Fruit fly (Drosophila melanogaster) whole organism, embryonic: ENCODE data around the gene Atg5.

Experiments
- Atf-2 ChIP-seq: fragments of 200-800 bp; sonication (Bioruptor generic); optimal IDR thresholded peaks from 2 replicates; lab custom pipeline; 2016; ENCODE audit warnings: missing biosample characterization, missing genetic modification characterization
- Bdp1 ChIP-seq: fragments of 200-800 bp; sonication (Bioruptor generic); optimal IDR thresholded peaks from 3 replicates; lab custom pipeline; 2016; ENCODE audit warnings: missing biosample characterization, missing genetic modification characterization
- Bgb ChIP-seq: fragments of 200-800 bp; sonication (Bioruptor generic); IDR thresholded peaks from 2 replicates; pipeline ENCODE4 v1.3.6; 2022; ENCODE audit warnings: missing biosample characterization, missing genetic modification characterization; ENCODE audit not compliant: partially characterized antibody
- C15 ChIP-seq: fragments of 200-800 bp; sonication (Bioruptor generic); IDR thresholded peaks from 3 replicates; pipeline ENCODE4 v1.3.6; 2022; ENCODE audit warnings: missing biosample characterization, missing genetic modification characterization
- CG10267 ChIP-seq: fragments of 200-800 bp; sonication (Bioruptor generic); optimal IDR thresholded peaks from 2 replicates; lab custom pipeline; 2018; ENCODE audit warnings: missing biosample characterization, mild to moderate bottlenecking, missing genetic modification characterization, moderate library complexity
- CG12071 ChIP-seq: fragments of 200-800 bp; sonication (Bioruptor generic); optimal IDR thresholded peaks from 3 replicates; lab custom pipeline; 2018; ENCODE audit warnings: missing biosample characterization, mild to moderate bottlenecking, missing genetic modification characterization
- CG13624 ChIP-seq: fragments of 200-800 bp; sonication (Bioruptor generic); optimal IDR thresholded peaks from 2 replicates; lab custom pipeline; 2016; ENCODE audit warnings: missing biosample characterization, missing genetic modification characterization
- CG1529 ChIP-seq: fragments of 200-800 bp; sonication (Bioruptor generic); optimal IDR thresholded peaks from 3 replicates; lab custom pipeline; 2018; ENCODE audit warnings: missing biosample characterization, missing genetic modification characterization
- CG16815 ChIP-seq: fragments of 200-800 bp; sonication (Bioruptor generic); optimal IDR thresholded peaks from 3 replicates; lab custom pipeline; 2017; ENCODE audit warnings: missing biosample characterization, mild to moderate bottlenecking, missing genetic modification characterization
- CG2712 ChIP-seq: fragments of 200-800 bp; optimal IDR thresholded peaks from 3 replicates; lab custom pipeline; 2019; ENCODE audit warnings: missing biosample characterization, mild to moderate bottlenecking, missing genetic modification characterization, moderate library complexity
- CG2875 ChIP-seq: fragments of 200-800 bp; sonication (Bioruptor generic); optimal IDR thresholded peaks from 2 replicates; lab custom pipeline; 2017; ENCODE audit warnings: missing biosample characterization, mild to moderate bottlenecking, missing genetic modification characterization, missing genetic modification reagents
- CG31224 ChIP-seq: fragments of 200-800 bp; sonication (Bioruptor generic); IDR thresholded peaks from 2 replicates; pipeline ENCODE4 v1.3.6; 2022; ENCODE audit warnings: missing biosample characterization, missing genetic modification characterization
- CG32767 ChIP-seq: fragments of 200-800 bp; sonication (Bioruptor generic); IDR thresholded peaks from 2 replicates; pipeline ENCODE4 v1.3.6; 2022; ENCODE audit warnings: missing biosample characterization, missing genetic modification characterization
- CG4730 ChIP-seq: fragments of 200-800 bp; sonication (Bioruptor generic); IDR thresholded peaks from 2 replicates; pipeline ENCODE4 v1.3.6; 2022; ENCODE audit warnings: missing biosample characterization, missing genetic modification characterization
- CG4820 ChIP-seq: fragments of 200-800 bp; sonication (Bioruptor generic); optimal IDR thresholded peaks from 3 replicates; lab custom pipeline; 2016; ENCODE audit warnings: missing biosample characterization, missing genetic modification characterization
- CG5953 ChIP-seq: fragments of 200-800 bp; sonication (Bioruptor generic); IDR thresholded peaks from 2 replicates; pipeline ENCODE4 v1.3.6; 2022; ENCODE audit warnings: missing biosample characterization, missing genetic modification characterization
- CG6813 ChIP-seq: fragments of 200-800 bp; sonication (Bioruptor generic); optimal IDR thresholded peaks from 2 replicates; lab custom pipeline; 2017; ENCODE audit warnings: missing biosample characterization, missing genetic modification characterization, mild to moderate bottlenecking, moderate library complexity, missing genetic modification reagents
- CG7786 ChIP-seq: fragments of 200-800 bp; sonication (Bioruptor generic); optimal IDR thresholded peaks from 2 replicates; lab custom pipeline; 2016; ENCODE audit warnings: missing biosample characterization, missing genetic modification characterization
- CG7839 ChIP-seq: fragments of 200-800 bp; sonication (Bioruptor generic); optimal IDR thresholded peaks from 3 replicates; lab custom pipeline; 2018; ENCODE audit warnings: missing biosample characterization, mild to moderate bottlenecking, missing genetic modification characterization, moderate library complexity
- CG9437 ChIP-seq: fragments of 200-800 bp; sonication (Bioruptor generic); optimal IDR thresholded peaks from 2 replicates; lab custom pipeline; 2018; ENCODE audit warnings: missing biosample characterization, mild to moderate bottlenecking, missing genetic modification characterization
- CG9609 ChIP-seq: fragments of 200-800 bp; sonication (Bioruptor generic); optimal IDR thresholded peaks from 3 replicates; lab custom pipeline; 2016; ENCODE audit warnings: missing biosample characterization, missing genetic modification characterization
- Dad ChIP-seq: fragments of 200-800 bp; sonication (Bioruptor generic); optimal IDR thresholded peaks from 3 replicates; lab custom pipeline; 2016; ENCODE audit warnings: missing biosample characterization, missing genetic modification characterization
- Dek ChIP-seq: fragments of 200-800 bp; sonication (Bioruptor generic); optimal IDR thresholded peaks from 3 replicates; lab custom pipeline; 2019; ENCODE audit warnings: missing biosample characterization, mild to moderate bottlenecking, missing genetic modification characterization, moderate library complexity
- Dll ChIP-seq: fragments of 200-800 bp; sonication (Bioruptor generic); IDR thresholded peaks from 4 replicates; pipeline ENCODE4 v1.3.6; 2022; ENCODE audit warnings: missing biosample characterization, missing genetic modification characterization; ENCODE audit not compliant: partially characterized antibody
- Drgx ChIP-seq: fragments of 200-800 bp; sonication (Bioruptor generic); IDR thresholded peaks from 2 replicates; pipeline ENCODE4 v1.3.6; 2022; ENCODE audit warnings: missing biosample characterization, missing genetic modification characterization
- Fer1 ChIP-seq: fragments of 200-800 bp; sonication (Bioruptor generic); optimal IDR thresholded peaks from 2 replicates; lab custom pipeline; 2017; ENCODE audit warnings: missing biosample characterization, mild to moderate bottlenecking, missing genetic modification characterization
- HLH54F ChIP-seq: fragments of 200-800 bp; sonication (Bioruptor generic); optimal IDR thresholded peaks from 3 replicates; lab custom pipeline; 2016; ENCODE audit warnings: missing biosample characterization, missing genetic modification characterization
- Hey ChIP-seq: fragments of 200-800 bp; sonication (Bioruptor generic); optimal IDR thresholded peaks from 3 replicates; lab custom pipeline; 2018; ENCODE audit warnings: missing biosample characterization, mild to moderate bottlenecking, missing genetic modification characterization
- Hmx ChIP-seq: fragments of 200-800 bp; sonication (Bioruptor generic); optimal IDR thresholded peaks from 2 replicates; lab custom pipeline; 2016; ENCODE audit warnings: missing biosample characterization, missing genetic modification characterization
- Lpt ChIP-seq: fragments of >200 bp; optimal IDR thresholded peaks from 2 replicates; lab custom pipeline; 2018; ENCODE audit warnings: missing biosample characterization, missing genetic modification characterization
- NC2α ChIP-seq: fragments of 200-800 bp; sonication (Bioruptor generic); optimal IDR thresholded peaks from 2 replicates; lab custom pipeline; 2016; ENCODE audit warnings: missing biosample characterization, missing genetic modification characterization
- PHDP ChIP-seq: fragments of 200-800 bp; sonication (Bioruptor generic); optimal IDR thresholded peaks from 3 replicates; lab custom pipeline; 2018; ENCODE audit warnings: missing biosample characterization, mild to moderate bottlenecking, missing genetic modification characterization, moderate library complexity
- Stat92E ChIP-seq, 3 experiments: fragments of >200 bp in 2 of 3; fragments of 200-800 bp in 1 of 3; sonication (Bioruptor generic) in 1 of 3; optimal IDR thresholded peaks; 2 replicates each; lab custom pipeline; 2017 to 2019; ENCODE audit warnings: missing biosample characterization in 3 of 3, missing genetic modification characterization in 3 of 3, mild to moderate bottlenecking in 1 of 3, moderate library complexity in 1 of 3
- Taf1 ChIP-seq: fragments of 200-800 bp; sonication (Bioruptor generic); IDR thresholded peaks from 2 replicates; pipeline ENCODE4 v1.3.6; 2022; ENCODE audit warnings: missing biosample characterization, missing genetic modification characterization
- ac ChIP-seq: fragments of 200-800 bp; sonication (Bioruptor generic); optimal IDR thresholded peaks from 3 replicates; lab custom pipeline; 2017; ENCODE audit warnings: missing biosample characterization, mild to moderate bottlenecking, missing genetic modification characterization
- gro ChIP-seq: fragments of 200-800 bp; sonication (Bioruptor generic); optimal IDR thresholded peaks from 2 replicates; lab custom pipeline; 2016; ENCODE audit warnings: missing biosample characterization, missing genetic modification characterization
- jing ChIP-seq: fragments of 200-800 bp; sonication (Bioruptor generic); optimal IDR thresholded peaks from 2 replicates; lab custom pipeline; 2018; ENCODE audit warnings: missing biosample characterization, mild to moderate bottlenecking, missing genetic modification characterization
- lab ChIP-seq: fragments of 200-800 bp; sonication (Bioruptor generic); optimal IDR thresholded peaks from 3 replicates; lab custom pipeline; 2017; ENCODE audit warnings: missing biosample characterization, missing genetic modification characterization, mild to moderate bottlenecking, moderate library complexity, missing genetic modification reagents
- mld ChIP-seq: fragments of 200-800 bp; sonication (Bioruptor generic); IDR thresholded peaks from 3 replicates; pipeline ENCODE4 v1.3.6; 2022; ENCODE audit warnings: missing biosample characterization, missing genetic modification characterization; ENCODE audit not compliant: partially characterized antibody
- p53 ChIP-seq: fragments of 200-800 bp; sonication (Bioruptor generic); optimal IDR thresholded peaks from 2 replicates; lab custom pipeline; 2016; ENCODE audit warnings: missing biosample characterization, missing genetic modification characterization
- pan ChIP-seq, 4 experiments: fragments of >200 bp in 3 of 4; fragments of 200-800 bp in 1 of 4; sonication (Bioruptor generic) in 1 of 4; optimal IDR thresholded peaks in 3 of 4; IDR thresholded peaks in 1 of 4; 2 replicates each; pipeline versions ENCODE4 v1.3.6 to Lab custom; 2017 to 2022; ENCODE audit warnings: missing biosample characterization in 2 of 4, missing genetic modification characterization in 2 of 4, mixed read lengths in 1 of 4
- schlank ChIP-seq: fragments of 200-800 bp; sonication (Bioruptor generic); optimal IDR thresholded peaks from 2 replicates; lab custom pipeline; 2018; ENCODE audit warnings: missing biosample characterization, mild to moderate bottlenecking, missing genetic modification characterization
- sd ChIP-seq: fragments of 200-800 bp; sonication (Bioruptor generic); optimal IDR thresholded peaks from 3 replicates; lab custom pipeline; 2018; ENCODE audit warnings: missing biosample characterization, mild to moderate bottlenecking, missing genetic modification characterization, moderate library complexity
- slbo ChIP-seq: fragments of 200-800 bp; sonication (Bioruptor generic); IDR thresholded peaks from 2 replicates; pipeline ENCODE4 v1.3.6; 2022; ENCODE audit warnings: missing biosample characterization, missing genetic modification characterization
- sug ChIP-seq: fragments of 200-800 bp; optimal IDR thresholded peaks from 2 replicates; lab custom pipeline; 2019; ENCODE audit warnings: missing biosample characterization, mild to moderate bottlenecking, missing genetic modification characterization, moderate library complexity
- trem ChIP-seq: fragments of 200-800 bp; optimal IDR thresholded peaks from 3 replicates; lab custom pipeline; 2019; ENCODE audit warnings: missing biosample characterization, mild to moderate bottlenecking, missing genetic modification characterization, moderate library complexity
- twi ChIP-seq: fragments of 200-800 bp; optimal IDR thresholded peaks from 2 replicates; lab custom pipeline; 2019; ENCODE audit warnings: missing biosample characterization, mild to moderate bottlenecking, missing genetic modification characterization, moderate library complexity
- usp ChIP-seq: fragments of >200 bp; optimal IDR thresholded peaks from 2 replicates; lab custom pipeline; 2017; ENCODE audit warnings: missing biosample characterization, missing genetic modification characterization

The Atg5 gene

dm6 chrX:7336121-7336961, 12.8 kb upstream of the Atg5 start (continued):
- TF ChIP-seq CG32767 (GFP tag; lab: Robert Waterston, UW), result peak; percentile 88
- TF ChIP-seq p53 (GFP tag; lab: Kevin White, UChicago), result peak; percentile 54
- TF ChIP-seq CG2712 (tag; lab: Kevin White, UChicago), result peak; percentile 97
- peak; percentile 94 for TF ChIP-seq trem (tag; lab: Kevin White, UChicago)
- TF ChIP-seq ac (GFP tag; lab: Kevin White, UChicago), result peak; percentile 82
- peak; percentile 83 for TF ChIP-seq CG9609 (GFP tag; lab: Kevin White, UChicago)
- TF ChIP-seq jing (GFP tag; lab: Kevin White, UChicago), result peak; percentile 91
- peak; percentile 88 for TF ChIP-seq CG4820 (GFP tag; lab: Kevin White, UChicago)
- TF ChIP-seq CG31224, result peak; percentile 51; the same call in 1 of the 2 replicates
- TF ChIP-seq CG4730 (GFP tag; lab: Robert Waterston, UW), result peak; percentile 72
- no peak for TF ChIP-seq mld (GFP tag; lab: Robert Waterston, UW)
- TF ChIP-seq CG5953, result peak; percentile 71
- peak; percentile 71 for TF ChIP-seq sd (tag; lab: Kevin White, UChicago)
- TF ChIP-seq schlank, result peak; percentile 58
- peak in 1 of 3 experiments; percentile 87 for TF ChIP-seq Stat92E (GFP tag; optimal IDR thresholded peaks at IDR 0.05; lab: Kevin White, UChicago)
- peak; percentile 93 for TF ChIP-seq PHDP (tag; lab: Kevin White, UChicago)
- TF ChIP-seq Taf1, result peak; percentile 44; the same call in 1 of the 2 replicates
- peak; percentile 80 for TF ChIP-seq HLH54F (GFP tag; lab: Kevin White, UChicago)
- no peak for TF ChIP-seq pan (optimal IDR thresholded peaks at IDR 0.05; lab: Kevin White, UChicago)
- peak in 1 of 2 experiments; percentile 90 for TF ChIP-seq pan (GFP tag; optimal IDR thresholded peaks at IDR 0.05 in 1 of 2, IDR thresholded peaks at IDR 0.05 in 1 of 2)
- peak; percentile 86 for TF ChIP-seq Dad (GFP tag; lab: Kevin White, UChicago)
- TF ChIP-seq CG10267 (tag; lab: Kevin White, UChicago), result peak; percentile 87
- TF ChIP-seq gro (GFP tag; lab: Kevin White, UChicago), result peak; percentile 31
- TF ChIP-seq Dek (tag; lab: Kevin White, UChicago), result peak; percentile 76
- peak; percentile 95 for TF ChIP-seq CG7839 (tag; lab: Kevin White, UChicago)
- TF ChIP-seq CG1529 (GFP tag; lab: Kevin White, UChicago), result peak; percentile 93
- TF ChIP-seq sug (tag; lab: Kevin White, UChicago), result peak; percentile 63
- no peak for TF ChIP-seq Dll (GFP tag; lab: Robert Waterston, UW)
- TF ChIP-seq Hmx, result peak; percentile 52
- peak; percentile 70 for TF ChIP-seq slbo
- peak; percentile 87 for TF ChIP-seq CG7786
- peak; percentile 85 for TF ChIP-seq NC2α (GFP tag; lab: Kevin White, UChicago)
- TF ChIP-seq Bgb, result no peak
- peak; percentile 84 for TF ChIP-seq CG13624 (GFP tag; lab: Kevin White, UChicago)
- peak; percentile 91 for TF ChIP-seq Fer1 (GFP tag; lab: Kevin White, UChicago)
- TF ChIP-seq CG16815 (GFP tag; lab: Kevin White, UChicago), result peak; percentile 85
- TF ChIP-seq Atf-2 (GFP tag; lab: Kevin White, UChicago), result peak; percentile 90
- TF ChIP-seq CG9437, result peak; percentile 86
- peak; percentile 92 for TF ChIP-seq CG12071 (GFP tag; lab: Kevin White, UChicago)
- peak; percentile 92 for TF ChIP-seq CG2875 (GFP tag; lab: Kevin White, UChicago)
- TF ChIP-seq Drgx, result peak; percentile 74
- TF ChIP-seq CG6813 (GFP tag; lab: Kevin White, UChicago), result peak; percentile 87
- TF ChIP-seq Hey (tag; lab: Kevin White, UChicago), result peak; percentile 35
- peak; percentile 85 for TF ChIP-seq twi
- TF ChIP-seq Bdp1 (GFP tag; lab: Kevin White, UChicago), result peak; percentile 77
- no peak for TF ChIP-seq usp (GFP tag; lab: Kevin White, UChicago)
- TF ChIP-seq Lpt (GFP tag; lab: Kevin White, UChicago), result peak; percentile 52
- 0 out of 3 replicates have a peak, but pooled peaks have one; percentile 33 for TF ChIP-seq C15 (GFP tag; lab: Robert Waterston, UW)
- peak; percentile 87 for TF ChIP-seq lab
